Worm (Caenorhabditis elegans) whole organism, L4 larva: ENCODE measurements around the gene Y67D8B.1.

Experiments used
- ZK546.5 ChIP-seq, 2 experiments: sonication (generic microtip); optimal IDR thresholded peaks; 2 replicates each; lab custom pipeline; 2017; ENCODE audit warnings: missing biosample characterization in 2 of 2, missing genetic modification characterization in 2 of 2
- dmd-8 ChIP-seq: fragments of 200-800 bp; sonication (Bioruptor generic); IDR thresholded peaks from 2 replicates; pipeline ENCODE4 v1.3.6; 2022; ENCODE audit warnings: missing genetic modification characterization, missing compliant biosample characterization
- fkh-10 ChIP-seq: fragments of 150-350 bp; optimal IDR thresholded peaks from 2 replicates; lab custom pipeline; 2014; ENCODE audit warnings: missing biosample characterization, missing genetic modification reagents, missing genetic modification characterization
- hmg-1.1 ChIP-seq: fragments of 200-800 bp; sonication (Bioruptor generic); IDR thresholded peaks from 2 replicates; pipeline ENCODE4 v1.3.6; 2022; ENCODE audit warnings: missing genetic modification reagents, missing genetic modification characterization, missing compliant biosample characterization
- lim-7 ChIP-seq: fragments of 200-800 bp; sonication (Bioruptor generic); IDR thresholded peaks from 2 replicates; pipeline ENCODE4 v1.3.6; 2022; ENCODE audit warnings: missing genetic modification characterization, missing compliant biosample characterization
- madf-5 ChIP-seq, 2 experiments: fragments of 200-800 bp; sonication (Bioruptor generic); IDR thresholded peaks; 2 replicates each; pipeline ENCODE4 v1.3.6; 2022; ENCODE audit warnings: missing compliant biosample characterization in 2 of 2, missing genetic modification characterization in 2 of 2
- nhr-25 ChIP-seq: sonication (generic microtip); optimal IDR thresholded peaks from 2 replicates; lab custom pipeline; 2017; ENCODE audit warnings: missing genetic modification characterization, mild to moderate bottlenecking, missing compliant biosample characterization, antibody characterized with exemption, moderate library complexity, borderline replicate concordance; ENCODE audit not compliant: insufficient read depth
- nhr-42 ChIP-seq: fragments of 200-800 bp; sonication (Bioruptor generic); IDR thresholded peaks from 2 replicates; pipeline ENCODE4 v1.3.6; 2022; ENCODE audit warnings: missing genetic modification characterization, missing compliant biosample characterization
- nhr-48 ChIP-seq: sonication (generic microtip); optimal IDR thresholded peaks from 2 replicates; lab custom pipeline; 2016; ENCODE audit warnings: mild to moderate bottlenecking, missing genetic modification characterization, missing compliant biosample characterization
- pqm-1 ChIP-seq: sonication (generic microtip); optimal IDR thresholded peaks from 2 replicates; lab custom pipeline; 2017; ENCODE audit warnings: missing biosample characterization, missing genetic modification characterization
- snpc-4 ChIP-seq: fragments of 150-350 bp; optimal IDR thresholded peaks from 2 replicates; lab custom pipeline; 2014; ENCODE audit warnings: missing biosample characterization, missing genetic modification characterization
- unc-62 ChIP-seq, 3 experiments: fragments of 150-350 bp in 1 of 3; sonication (generic microtip); optimal IDR thresholded peaks in 2 of 3; peaks in 1 of 3; 1 replicate in 1 of 3; 2 replicates in 2 of 3; lab custom pipeline; 2014 to 2017; ENCODE audit warnings: missing biosample characterization in 3 of 3, missing genetic modification characterization in 3 of 3, missing genetic modification reagents in 3 of 3, missing genotype in 1 of 3
- ztf-11 ChIP-seq: fragments of 150-350 bp; optimal IDR thresholded peaks from 2 replicates; lab custom pipeline; 2014; ENCODE audit warnings: missing biosample characterization, missing genetic modification characterization

DNA sequence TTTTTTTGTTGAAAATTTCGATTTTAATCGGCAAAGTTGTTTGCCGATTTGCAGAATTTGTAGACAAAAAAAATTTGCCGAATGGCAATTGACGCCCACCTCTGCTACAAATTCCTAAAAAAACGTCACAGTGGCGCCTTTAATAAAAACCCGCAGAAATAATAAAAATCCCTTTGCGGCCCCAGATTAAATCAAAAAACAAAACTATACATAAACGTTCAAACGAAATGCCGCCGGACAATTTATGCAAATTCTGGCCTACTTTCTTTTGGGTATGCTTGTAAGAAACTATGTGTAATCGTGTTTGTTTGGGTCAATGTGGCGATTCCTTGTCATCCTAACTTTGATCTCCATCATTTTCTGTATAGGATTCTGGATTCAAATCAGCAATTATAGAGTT lies 21.3 kb downstream of the Y67D8B.1 start, which contains the start of gene T23E1.1:
- TF ChIP-seq hmg-1.1 (GFP tag; lab: Robert Waterston, UW) = no peak
- TF ChIP-seq nhr-42 = no peak
- no peak for TF ChIP-seq lim-7 (GFP tag; lab: Robert Waterston, UW)
- no peak for TF ChIP-seq ztf-11 (tag; lab: Kevin White, UChicago)
- no peak for TF ChIP-seq madf-5 (GFP tag; IDR thresholded peaks at IDR 0.05; lab: Robert Waterston, UW)
- no peak for TF ChIP-seq fkh-10 (GFP tag; lab: Kevin White, UChicago)
- TF ChIP-seq ZK546.5 (tag; optimal IDR thresholded peaks at IDR 0.05; lab: Kevin White, UChicago) = no peak
- TF ChIP-seq nhr-25 (tag; lab: Kevin White, UChicago) = no peak
- no peak for TF ChIP-seq pqm-1 (tag; lab: Kevin White, UChicago)
- no peak for TF ChIP-seq dmd-8 (GFP tag; lab: Robert Waterston, UW)
- TF ChIP-seq snpc-4 (tag; lab: Kevin White, UChicago) = no peak
- no peak for TF ChIP-seq unc-62 (GFP tag; optimal IDR thresholded peaks at IDR 0.05 in 1 of 2; lab: Kevin White, UChicago)
- no peak for TF ChIP-seq unc-62 (tag; optimal IDR thresholded peaks at IDR 0.05; lab: Kevin White, UChicago)
- no peak for TF ChIP-seq nhr-48 (tag; lab: Kevin White, UChicago)
